Fruit fly (Drosophila melanogaster) whole organism, embryonic: ENCODE results near the gene tral.
A peak's percentile ranks its signal among the peaks of the same experiment; 100 is the strongest.

Experiments used
- Bgb ChIP-seq: fragments of 200-800 bp; sonication (Bioruptor generic); IDR thresholded peaks from 2 replicates; pipeline ENCODE4 v1.3.6; 2022; ENCODE audit warnings: missing biosample characterization, missing genetic modification characterization; ENCODE audit not compliant: partially characterized antibody
- C15 ChIP-seq: fragments of 200-800 bp; sonication (Bioruptor generic); IDR thresholded peaks from 3 replicates; pipeline ENCODE4 v1.3.6; 2022; ENCODE audit warnings: missing biosample characterization, missing genetic modification characterization
- CG10147 ChIP-seq: fragments of 200-800 bp; sonication (Bioruptor generic); optimal IDR thresholded peaks from 2 replicates; lab custom pipeline; 2019; ENCODE audit warnings: missing biosample characterization, mild to moderate bottlenecking, missing genetic modification characterization, moderate library complexity
- CG11504 ChIP-seq: fragments of 200-800 bp; sonication (Bioruptor generic); optimal IDR thresholded peaks from 3 replicates; lab custom pipeline; 2019; ENCODE audit warnings: missing biosample characterization, mild to moderate bottlenecking, missing genetic modification characterization, moderate library complexity
- CG12236 ChIP-seq: fragments of 200-800 bp; sonication (Bioruptor generic); optimal IDR thresholded peaks from 2 replicates; lab custom pipeline; 2016; ENCODE audit warnings: missing biosample characterization, missing genetic modification characterization
- CG14441 ChIP-seq: fragments of 200-800 bp; sonication (Bioruptor generic); IDR thresholded peaks from 2 replicates; pipeline ENCODE4 v1.3.6; 2022; ENCODE audit warnings: missing biosample characterization, missing genetic modification characterization
- CG14860 ChIP-seq: fragments of 200-800 bp; sonication (Bioruptor generic); IDR thresholded peaks from 3 replicates; pipeline ENCODE4 v1.3.6; 2022; ENCODE audit warnings: missing biosample characterization, missing genetic modification characterization; ENCODE audit not compliant: partially characterized antibody
- CG15073 ChIP-seq: fragments of 200-800 bp; sonication (Bioruptor generic); optimal IDR thresholded peaks from 2 replicates; lab custom pipeline; 2016; ENCODE audit warnings: missing biosample characterization, missing genetic modification characterization
- CG1529 ChIP-seq: fragments of 200-800 bp; sonication (Bioruptor generic); optimal IDR thresholded peaks from 3 replicates; lab custom pipeline; 2018; ENCODE audit warnings: missing biosample characterization, missing genetic modification characterization
- CG17829 ChIP-seq: fragments of 200-800 bp; optimal IDR thresholded peaks from 2 replicates; lab custom pipeline; 2019; ENCODE audit warnings: missing biosample characterization, mild to moderate bottlenecking, missing genetic modification characterization, moderate library complexity
- CG32772 ChIP-seq: fragments of 200-800 bp; sonication (Bioruptor generic); IDR thresholded peaks from 2 replicates; pipeline ENCODE4 v1.3.6; 2022; ENCODE audit warnings: missing biosample characterization, missing genetic modification characterization
- CG4820 ChIP-seq: fragments of 200-800 bp; sonication (Bioruptor generic); optimal IDR thresholded peaks from 3 replicates; lab custom pipeline; 2016; ENCODE audit warnings: missing biosample characterization, missing genetic modification characterization
- CG5953 ChIP-seq: fragments of 200-800 bp; sonication (Bioruptor generic); IDR thresholded peaks from 2 replicates; pipeline ENCODE4 v1.3.6; 2022; ENCODE audit warnings: missing biosample characterization, missing genetic modification characterization
- CG6689 ChIP-seq: fragments of 200-800 bp; sonication (Bioruptor generic); IDR thresholded peaks from 2 replicates; pipeline ENCODE4 v1.3.6; 2022; ENCODE audit warnings: missing biosample characterization, missing genetic modification characterization
- CG8944 ChIP-seq: fragments of 200-800 bp; sonication (Bioruptor generic); optimal IDR thresholded peaks from 3 replicates; lab custom pipeline; 2016; ENCODE audit warnings: missing biosample characterization, missing genetic modification characterization
- CG9215 ChIP-seq: fragments of 200-800 bp; sonication (Bioruptor generic); IDR thresholded peaks from 2 replicates; pipeline ENCODE4 v1.3.6; 2022; ENCODE audit warnings: missing biosample characterization, missing genetic modification characterization
- Dbx ChIP-seq: fragments of 200-800 bp; sonication (Bioruptor generic); IDR thresholded peaks from 3 replicates; pipeline ENCODE4 v1.3.6; 2022; ENCODE audit warnings: missing biosample characterization, missing genetic modification characterization
- Dip3 ChIP-seq: fragments of 200-800 bp; sonication (Bioruptor generic); optimal IDR thresholded peaks from 3 replicates; lab custom pipeline; 2016; ENCODE audit warnings: missing biosample characterization, missing genetic modification characterization
- HHEX ChIP-seq: fragments of 200-800 bp; sonication (Bioruptor generic); optimal IDR thresholded peaks from 3 replicates; lab custom pipeline; 2017; ENCODE audit warnings: missing biosample characterization, mild to moderate bottlenecking, missing genetic modification characterization, missing genetic modification reagents
- Hr51 ChIP-seq, 2 experiments: fragments of 200-800 bp; sonication (Bioruptor generic); optimal IDR thresholded peaks; 2 replicates in 1 of 2; 3 replicates in 1 of 2; lab custom pipeline; 2016 to 2018; ENCODE audit warnings: missing biosample characterization in 2 of 2, missing genetic modification characterization in 2 of 2, mild to moderate bottlenecking in 1 of 2, moderate library complexity in 1 of 2
- Pdp1 ChIP-seq, 2 experiments: fragments of 200-800 bp; sonication (Bioruptor generic); optimal IDR thresholded peaks; 3 replicates each; lab custom pipeline; 2016; ENCODE audit warnings: missing biosample characterization in 2 of 2, missing genetic modification characterization in 2 of 2, mild to moderate bottlenecking in 1 of 2, moderate library complexity in 1 of 2
- Rx ChIP-seq: fragments of 200-800 bp; sonication (Bioruptor generic); IDR thresholded peaks from 2 replicates; pipeline ENCODE4 v1.3.6; 2022; ENCODE audit warnings: missing biosample characterization, missing genetic modification characterization
- Sox100B ChIP-seq: fragments of 200-800 bp; sonication (Bioruptor generic); optimal IDR thresholded peaks from 3 replicates; lab custom pipeline; 2018; ENCODE audit warnings: missing biosample characterization, mild to moderate bottlenecking, missing genetic modification characterization
- Sox102F ChIP-seq: fragments of 200-800 bp; sonication (Bioruptor generic); optimal IDR thresholded peaks from 2 replicates; lab custom pipeline; 2018; ENCODE audit warnings: missing biosample characterization, mild to moderate bottlenecking, missing genetic modification characterization, moderate library complexity
- Trl ChIP-seq, 3 experiments: fragments of >200 bp in 2 of 3; fragments of 200-800 bp in 1 of 3; sonication (Bioruptor generic) in 1 of 3; optimal IDR thresholded peaks; 2 replicates in 1 of 3; 3 replicates in 2 of 3; lab custom pipeline; 2016 to 2017; ENCODE audit warnings: missing biosample characterization in 1 of 3, missing genetic modification characterization in 1 of 3
- Usf ChIP-seq: fragments of 200-800 bp; sonication (Bioruptor generic); optimal IDR thresholded peaks from 2 replicates; lab custom pipeline; 2017; ENCODE audit warnings: missing genotype, missing biosample characterization, missing genetic modification characterization
- Xrp1 ChIP-seq: fragments of 200-800 bp; sonication (Bioruptor generic); IDR thresholded peaks from 2 replicates; pipeline ENCODE4 v1.3.6; 2022; ENCODE audit warnings: missing biosample characterization, missing genetic modification characterization
- amos ChIP-seq: fragments of 200-800 bp; sonication (Bioruptor generic); IDR thresholded peaks from 2 replicates; pipeline ENCODE4 v1.3.6; 2022; ENCODE audit warnings: missing biosample characterization, missing genetic modification characterization; ENCODE audit not compliant: partially characterized antibody
- ap ChIP-seq: fragments of 200-800 bp; sonication (Bioruptor generic); IDR thresholded peaks from 2 replicates; pipeline ENCODE4 v1.3.6; 2022; ENCODE audit warnings: missing biosample characterization, missing genetic modification characterization
- bab2 ChIP-seq: fragments of 200-800 bp; sonication (Bioruptor generic); optimal IDR thresholded peaks from 2 replicates; lab custom pipeline; 2016; ENCODE audit warnings: missing biosample characterization, missing genetic modification characterization
- chinmo ChIP-seq: fragments of 200-800 bp; sonication (Bioruptor generic); IDR thresholded peaks from 4 replicates; pipeline ENCODE4 v1.3.6; 2022; ENCODE audit warnings: missing biosample characterization, missing genetic modification characterization; ENCODE audit not compliant: partially characterized antibody
- corto ChIP-seq: fragments of 200-800 bp; sonication (Bioruptor generic); optimal IDR thresholded peaks from 2 replicates; lab custom pipeline; 2016; ENCODE audit warnings: missing biosample characterization, mild to moderate bottlenecking, missing genetic modification characterization, moderate library complexity
- dysf ChIP-seq: fragments of 200-800 bp; sonication (Bioruptor generic); IDR thresholded peaks from 3 replicates; pipeline ENCODE4 v1.3.6; 2022; ENCODE audit warnings: missing biosample characterization, missing genetic modification characterization
- gem ChIP-seq: fragments of 200-800 bp; sonication (Bioruptor generic); optimal IDR thresholded peaks from 2 replicates; lab custom pipeline; 2019; ENCODE audit warnings: missing biosample characterization, mild to moderate bottlenecking, missing genetic modification characterization, moderate library complexity
- hb ChIP-seq: fragments of 200-800 bp; sonication (Bioruptor generic); IDR thresholded peaks from 3 replicates; pipeline ENCODE4 v1.3.6; 2022; ENCODE audit warnings: missing biosample characterization, missing genetic modification characterization; ENCODE audit not compliant: partially characterized antibody
- nerfin-1 ChIP-seq: fragments of 200-800 bp; sonication (Bioruptor generic); optimal IDR thresholded peaks from 3 replicates; lab custom pipeline; 2019; ENCODE audit warnings: missing biosample characterization, mild to moderate bottlenecking, missing genetic modification characterization, moderate library complexity
- otp ChIP-seq: fragments of 200-800 bp; sonication (Bioruptor generic); IDR thresholded peaks from 3 replicates; pipeline ENCODE4, ENCODE4 v1.3.6; 2022; ENCODE audit warnings: missing biosample characterization, missing genetic modification characterization
- prd ChIP-seq, 3 experiments: fragments of >200 bp in 2 of 3; fragments of 200-800 bp in 1 of 3; sonication (Bioruptor generic) in 1 of 3; optimal IDR thresholded peaks in 2 of 3; IDR thresholded peaks in 1 of 3; 2 replicates in 2 of 3; 3 replicates in 1 of 3; pipeline versions ENCODE4 v1.3.6 to Lab custom; 2017 to 2022; ENCODE audit warnings: missing biosample characterization in 1 of 3, missing genetic modification characterization in 1 of 3
- scrt ChIP-seq: fragments of 200-800 bp; sonication (Bioruptor generic); optimal IDR thresholded peaks from 2 replicates; lab custom pipeline; 2018; ENCODE audit warnings: missing biosample characterization, mild to moderate bottlenecking, missing genetic modification characterization, moderate library complexity
- slou ChIP-seq: fragments of 200-800 bp; sonication (Bioruptor generic); optimal IDR thresholded peaks from 3 replicates; lab custom pipeline; 2016; ENCODE audit warnings: missing biosample characterization, missing genetic modification characterization
- ssp ChIP-seq: fragments of 200-800 bp; sonication (Bioruptor generic); IDR thresholded peaks from 2 replicates; pipeline ENCODE4 v1.3.6; 2022; ENCODE audit warnings: missing biosample characterization, missing genetic modification characterization
- tap ChIP-seq: fragments of 200-800 bp; optimal IDR thresholded peaks from 3 replicates; lab custom pipeline; 2019; ENCODE audit warnings: missing biosample characterization, mild to moderate bottlenecking, missing genetic modification characterization, moderate library complexity
- usp ChIP-seq: fragments of >200 bp; optimal IDR thresholded peaks from 2 replicates; lab custom pipeline; 2017; ENCODE audit warnings: missing biosample characterization, missing genetic modification characterization
- vvl ChIP-seq: fragments of 200-800 bp; sonication (Bioruptor generic); IDR thresholded peaks from 2 replicates; pipeline ENCODE4 v1.3.6; 2022; ENCODE audit warnings: missing biosample characterization, missing genetic modification characterization
- z ChIP-seq: fragments of 200-800 bp; sonication (Bioruptor generic); IDR thresholded peaks from 3 replicates; pipeline ENCODE4 v1.3.6; 2022; ENCODE audit warnings: missing biosample characterization, missing genetic modification characterization

Gene tral

DNA sequence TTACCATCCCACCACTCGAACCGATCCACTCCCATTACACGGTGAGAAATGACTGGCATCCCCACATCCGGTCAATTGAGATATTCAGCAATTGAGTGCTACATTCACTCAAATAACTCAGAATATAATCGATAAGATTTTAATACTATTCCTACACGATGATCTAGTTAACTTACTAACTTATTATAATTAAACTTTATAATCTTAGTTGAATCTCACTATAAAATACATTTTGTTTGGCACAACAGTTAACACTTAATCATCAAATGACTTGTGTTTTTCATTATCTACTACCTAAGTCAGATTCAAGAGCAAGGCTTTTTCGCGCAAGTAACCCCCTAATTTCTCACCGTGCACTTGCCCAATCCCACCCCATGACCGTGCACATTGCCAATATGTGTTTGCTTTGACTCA lies 19.5 kb upstream of the tral start (continued):
- TF ChIP-seq CG9215 (GFP tag; lab: Robert Waterston, UW): 0 out of 2 replicates have a peak, but pooled peaks have one; percentile 15
- TF ChIP-seq CG1529 (GFP tag; lab: Kevin White, UChicago): peak; percentile 24
- TF ChIP-seq CG4820: peak; percentile 30
- no peak for TF ChIP-seq prd (optimal IDR thresholded peaks at IDR 0.05; lab: Kevin White, UChicago)
- peak; percentile 37; the same call in 1 of the 3 replicates for TF ChIP-seq prd (GFP tag; IDR thresholded peaks at IDR 0.05; lab: Robert Waterston, UW)
- TF ChIP-seq CG32772: 0 out of 2 replicates have a peak, but pooled peaks have one; percentile 11
- TF ChIP-seq CG17829 (tag; lab: Kevin White, UChicago): peak; percentile 46
- TF ChIP-seq nerfin-1 (tag; lab: Kevin White, UChicago): peak; percentile 35
- TF ChIP-seq CG6689 (GFP tag; lab: Robert Waterston, UW): 0 out of 2 replicates have a peak, but pooled peaks have one; percentile 19
- TF ChIP-seq CG10147 (GFP tag; lab: Kevin White, UChicago): peak; percentile 13
- no peak for TF ChIP-seq CG14860 (GFP tag; lab: Robert Waterston, UW)
- no peak for TF ChIP-seq Rx (GFP tag; lab: Robert Waterston, UW)
- TF ChIP-seq bab2 (GFP tag; lab: Kevin White, UChicago): peak; percentile 11
- peak; percentile 47 for TF ChIP-seq Sox102F (GFP tag; lab: Kevin White, UChicago)
- peak; percentile 46 for TF ChIP-seq tap (tag; lab: Kevin White, UChicago)
- peak; percentile 34 for TF ChIP-seq Usf (GFP tag; lab: Kevin White, UChicago)
- 0 out of 2 replicates have a peak, but pooled peaks have one; percentile 26 for TF ChIP-seq Xrp1
- TF ChIP-seq corto (GFP tag; lab: Kevin White, UChicago): peak; percentile 60
- TF ChIP-seq, all 482 proteins: peak for 135

- TF ChIP-seq hb (GFP tag; lab: Robert Waterston, UW): no peak
- no peak for TF ChIP-seq slou (GFP tag; lab: Kevin White, UChicago)
- TF ChIP-seq ssp (GFP tag; lab: Robert Waterston, UW): no peak
- no peak for TF ChIP-seq Dip3 (GFP tag; lab: Kevin White, UChicago)
- TF ChIP-seq Hr51 (GFP tag; optimal IDR thresholded peaks at IDR 0.05; lab: Kevin White, UChicago): no peak
- no peak for TF ChIP-seq Dbx (GFP tag; lab: Robert Waterston, UW)
- TF ChIP-seq CG14441 (GFP tag; lab: Robert Waterston, UW): peak; percentile 25; the same call in 1 of the 2 replicates
- TF ChIP-seq Bgb (GFP tag; lab: Robert Waterston, UW): peak; percentile 50; the same call in 1 of the 2 replicates
- 0 out of 3 replicates have a peak, but pooled peaks have one; percentile 21 for TF ChIP-seq otp (GFP tag; lab: Robert Waterston, UW)
- TF ChIP-seq usp (GFP tag; lab: Kevin White, UChicago): no peak
- peak; percentile 25; the same call in 1 of the 2 replicates for TF ChIP-seq vvl (GFP tag; lab: Robert Waterston, UW)
- TF ChIP-seq dysf: peak; percentile 37; the same call in 1 of the 3 replicates
- no peak for TF ChIP-seq C15 (GFP tag; lab: Robert Waterston, UW)
- TF ChIP-seq CG8944 (GFP tag; lab: Kevin White, UChicago): no peak
- TF ChIP-seq gem: peak; percentile 7
- TF ChIP-seq Trl (optimal IDR thresholded peaks at IDR 0.05; lab: Kevin White, UChicago): peak in 1 of 2 experiments; percentile 28
- TF ChIP-seq Trl (GFP tag; optimal IDR thresholded peaks at IDR 0.05; lab: Kevin White, UChicago): no peak
- peak; percentile 84; the same call in 2 of the 4 replicates for TF ChIP-seq chinmo (GFP tag; lab: Robert Waterston, UW)
- no peak for TF ChIP-seq ap (GFP tag; lab: Robert Waterston, UW)
- TF ChIP-seq scrt: no peak
- peak; percentile 24; the same call in 1 of the 2 replicates for TF ChIP-seq amos (GFP tag; lab: Robert Waterston, UW)
- TF ChIP-seq CG12236 (GFP tag; lab: Kevin White, UChicago): no peak
- no peak for TF ChIP-seq CG15073 (GFP tag; lab: Kevin White, UChicago)
- no peak for TF ChIP-seq CG5953 (GFP tag; lab: Robert Waterston, UW)
- TF ChIP-seq Pdp1 (GFP tag; optimal IDR thresholded peaks at IDR 0.05; lab: Kevin White, UChicago): peak in 1 of 2 experiments; percentile 92
- TF ChIP-seq HHEX: no peak
- peak; percentile 16 for TF ChIP-seq CG11504 (tag; lab: Kevin White, UChicago)
- TF ChIP-seq z (GFP tag; lab: Robert Waterston, UW): peak; percentile 96
- TF ChIP-seq Sox100B (GFP tag; lab: Kevin White, UChicago): no peak
Observed at dm6 chr3L:12496428-12497344, 18.2 kb upstream of the tral start, which contains the start of gene CG10657. TSS of gene CG10657 (minus strand) at chr3L:12497216.
